Fruit fly (Drosophila melanogaster): ENCODE results near the gene RanGAP.

DNA sequence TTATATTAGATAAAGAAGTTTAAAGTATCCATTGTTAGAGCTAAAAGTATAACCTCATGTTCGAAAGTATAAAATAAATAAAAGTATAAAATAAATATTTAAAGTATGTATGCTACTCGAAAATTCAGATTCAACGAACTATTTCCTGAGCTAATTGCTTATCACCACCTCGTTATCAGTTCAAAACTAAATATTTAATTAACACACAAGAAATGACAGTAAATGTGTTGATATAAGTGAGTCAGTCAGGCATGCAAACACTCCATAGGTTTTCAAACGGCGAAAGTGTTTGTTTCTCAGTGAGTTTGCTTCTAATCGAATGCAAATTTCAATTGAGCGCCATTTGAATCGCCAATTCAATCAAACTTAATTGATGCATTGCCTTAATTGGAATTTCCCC, 7.5 kb upstream of the RanGAP start:
- TF ChIP-seq CTCF (optimal IDR thresholded peaks at IDR 0.05) (no peak), CG8478 (optimal IDR thresholded peaks at IDR 0.05) (no peak)
